Worm (Caenorhabditis elegans): ENCODE data around the gene T07A9.12.

- no peak for TF ChIP-seq ztf-11 (tag; optimal IDR thresholded peaks at IDR 0.05)
- TF ChIP-seq isw-1 (GFP tag; IDR thresholded peaks at IDR 0.05): no peak
- TF ChIP-seq tbx-2 (tag; optimal IDR thresholded peaks at IDR 0.05): no peak
These were observed 29.8 kb downstream of the T07A9.12 start, which contains the start of gene hum-8 for ce11 chrIV:440509-440908.

All from whole organism, L1 larva.